Worm (Caenorhabditis elegans) whole organism, L2 larva: ENCODE data around the gene unc-36.

Experiments used
- C34F6.9 ChIP-seq: fragments of 150-350 bp; optimal IDR thresholded peaks from 2 replicates; lab custom pipeline; 2014; ENCODE audit warnings: missing biosample characterization, missing genetic modification characterization
- F13H6.1 ChIP-seq: sonication (generic microtip); optimal IDR thresholded peaks from 2 replicates; lab custom pipeline; 2016; ENCODE audit warnings: missing genetic modification characterization, missing compliant biosample characterization
- ZK546.5 ChIP-seq: sonication (generic microtip); optimal IDR thresholded peaks from 2 replicates; lab custom pipeline; 2017; ENCODE audit warnings: missing biosample characterization, missing genetic modification characterization
- alr-1 ChIP-seq: fragments of 150-350 bp; optimal IDR thresholded peaks from 2 replicates; lab custom pipeline; 2014; ENCODE audit warnings: missing biosample characterization, missing genetic modification characterization
- ama-1 ChIP-seq: fragments of 150-350 bp; optimal IDR thresholded peaks from 2 replicates; lab custom pipeline; 2018; ENCODE audit warnings: inconsistent platforms
- blmp-1 ChIP-seq: sonication (generic microtip); optimal IDR thresholded peaks from 2 replicates; lab custom pipeline; 2017; ENCODE audit warnings: missing genetic modification characterization, mild to moderate bottlenecking, missing compliant biosample characterization, antibody characterized with exemption, moderate library complexity; ENCODE audit not compliant: insufficient read depth
- ceh-16 ChIP-seq: fragments of 150-350 bp; optimal IDR thresholded peaks from 2 replicates; lab custom pipeline; 2014; ENCODE audit warnings: missing biosample characterization, missing genetic modification characterization
- elt-1 ChIP-seq: fragments of 150-350 bp; optimal IDR thresholded peaks from 2 replicates; lab custom pipeline; 2014; ENCODE audit warnings: missing biosample characterization, missing genetic modification characterization
- fos-1 ChIP-seq: fragments of 150-350 bp; optimal IDR thresholded peaks from 2 replicates; lab custom pipeline; 2014; ENCODE audit warnings: missing biosample characterization, missing genetic modification characterization
- gmeb-1 ChIP-seq: fragments of 150-350 bp; optimal IDR thresholded peaks from 2 replicates; lab custom pipeline; 2014; ENCODE audit warnings: missing biosample characterization, missing genetic modification characterization
- lin-13 ChIP-seq: fragments of 150-350 bp; optimal IDR thresholded peaks from 2 replicates; lab custom pipeline; 2014; ENCODE audit warnings: missing biosample characterization, missing genetic modification reagents, missing genetic modification characterization
- lin-39 ChIP-seq: fragments of 150-350 bp; optimal IDR thresholded peaks from 2 replicates; lab custom pipeline; 2014; ENCODE audit warnings: missing biosample characterization, missing genetic modification reagents, missing genetic modification characterization
- lsy-2 ChIP-seq, 2 experiments: fragments of 150-350 bp in 1 of 2; sonication (generic microtip) in 1 of 2; optimal IDR thresholded peaks; 2 replicates each; lab custom pipeline; 2014 to 2017; ENCODE audit warnings: missing biosample characterization in 2 of 2, missing genetic modification characterization in 2 of 2
- mab-5 ChIP-seq: fragments of 150-350 bp; optimal IDR thresholded peaks from 2 replicates; lab custom pipeline; 2014; ENCODE audit warnings: missing biosample characterization, missing genetic modification characterization
- mbf-1 ChIP-seq: sonication (generic microtip); optimal IDR thresholded peaks from 2 replicates; lab custom pipeline; 2017; ENCODE audit warnings: missing biosample characterization, missing genetic modification characterization
- mdl-1 ChIP-seq, 2 experiments: fragments of 150-350 bp in 1 of 2; sonication (generic microtip) in 1 of 2; optimal IDR thresholded peaks; 2 replicates each; lab custom pipeline; 2017; ENCODE audit warnings: missing biosample characterization in 2 of 2, missing genetic modification characterization in 2 of 2
- nhr-11 ChIP-seq: fragments of 150-350 bp; optimal IDR thresholded peaks from 2 replicates; lab custom pipeline; 2014; ENCODE audit warnings: missing biosample characterization, missing genetic modification characterization
- nhr-129 ChIP-seq: fragments of 150-350 bp; optimal IDR thresholded peaks from 2 replicates; lab custom pipeline; 2014; ENCODE audit warnings: missing biosample characterization, missing genetic modification characterization
- nhr-23 ChIP-seq: fragments of 150-350 bp; optimal IDR thresholded peaks from 2 replicates; lab custom pipeline; 2014; ENCODE audit warnings: missing biosample characterization, missing genetic modification reagents, missing genetic modification characterization
- nhr-237 ChIP-seq: fragments of 150-350 bp; optimal IDR thresholded peaks from 2 replicates; lab custom pipeline; 2014; ENCODE audit warnings: missing biosample characterization, missing genetic modification characterization
- nhr-25 ChIP-seq: fragments of 150-350 bp; sonication (generic microtip); optimal IDR thresholded peaks from 3 replicates; lab custom pipeline; 2014; ENCODE audit warnings: missing biosample characterization, missing genetic modification characterization
- peb-1 ChIP-seq: fragments of 150-350 bp; optimal IDR thresholded peaks from 2 replicates; lab custom pipeline; 2014; ENCODE audit warnings: missing biosample characterization, missing genetic modification characterization
- sem-4 ChIP-seq: fragments of 150-350 bp; optimal IDR thresholded peaks from 2 replicates; lab custom pipeline; 2014; ENCODE audit warnings: missing biosample characterization, missing genetic modification reagents, missing genetic modification characterization
- sma-3 ChIP-seq: sonication (generic microtip); optimal IDR thresholded peaks from 2 replicates; lab custom pipeline; 2016; ENCODE audit warnings: missing genetic modification reagents, missing genetic modification characterization, missing compliant biosample characterization
- sma-9 ChIP-seq, 2 experiments: fragments of 150-350 bp in 1 of 2; sonication (generic microtip) in 1 of 2; optimal IDR thresholded peaks; 2 replicates each; lab custom pipeline; 2014 to 2016; ENCODE audit warnings: missing genetic modification characterization in 2 of 2, mild to moderate bottlenecking in 1 of 2, missing biosample characterization in 1 of 2, missing compliant biosample characterization in 1 of 2, missing genetic modification reagents in 1 of 2, moderate library complexity in 1 of 2
- unc-55 ChIP-seq: fragments of 150-350 bp; sonication (generic microtip); optimal IDR thresholded peaks from 3 replicates; lab custom pipeline; 2014; ENCODE audit warnings: missing biosample characterization, missing genetic modification reagents, missing genetic modification characterization
- ztf-1 ChIP-seq: fragments of 200-800 bp; sonication (Bioruptor generic); conservative IDR thresholded peaks from 2 replicates; pipeline ENCODE4 v1.3.6; 2022; ENCODE audit warnings: missing genetic modification characterization, missing compliant biosample characterization

Gene unc-36

DNA sequence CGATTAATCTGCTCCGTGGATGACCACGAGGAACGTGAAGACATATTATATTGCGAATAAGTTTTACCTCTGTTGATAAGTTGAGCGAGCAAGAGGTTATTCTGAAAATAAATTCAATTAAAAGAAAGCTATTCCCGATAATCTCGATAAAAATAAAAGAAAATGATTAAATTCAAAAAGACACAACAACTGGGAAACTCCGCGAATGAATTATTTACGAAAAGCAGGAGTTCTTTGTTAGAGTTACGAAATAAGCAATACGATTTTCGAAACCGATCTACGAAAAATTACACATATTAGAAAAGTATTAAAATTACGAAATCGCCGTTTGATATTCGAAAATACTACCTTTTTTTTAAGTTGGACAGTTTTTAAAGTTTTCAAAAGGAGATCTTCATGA is 37.7 kb downstream of the unc-36 start, which contains the start of gene bath-42:
TSS of gene bath-42 (minus strand) at position 101 of the 400 bp plus-strand sequence.
- TF ChIP-seq elt-1 (tag; lab: Kevin White, UChicago) (no peak), unc-55 (peak; percentile 9)

DNA sequence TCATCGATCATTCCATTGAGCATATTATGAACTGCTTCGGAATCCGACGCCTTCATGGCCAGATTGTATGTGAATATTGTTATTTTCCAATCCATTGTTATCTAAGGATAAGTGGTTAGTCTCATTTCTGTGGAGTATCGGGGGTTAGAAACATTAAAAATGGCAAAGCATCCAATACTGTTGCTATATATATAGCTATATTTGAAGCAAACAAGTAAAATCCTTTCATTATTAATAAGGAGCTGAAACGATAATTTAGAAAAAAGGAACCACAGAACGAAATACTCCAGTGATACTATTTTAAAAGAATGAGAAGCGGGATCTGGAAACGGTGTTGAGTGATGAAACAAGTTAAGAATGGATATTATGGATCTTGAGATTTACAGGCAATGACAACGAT is 39.8 kb downstream of the unc-36 start, which contains the start of gene inpp-5K:
TSS of gene inpp-5K (minus strand) at position 101 of the 400 bp plus-strand sequence.
- TF ChIP-seq sem-4 (no peak), mdl-1 (tag; optimal IDR thresholded peaks at IDR 0.05; lab: Kevin White, UChicago) (no peak), C34F6.9 (tag; lab: Kevin White, UChicago) (no peak), peb-1 (tag; lab: Kevin White, UChicago) (no peak), unc-55 (no peak), ama-1 (lab: Kevin White, UChicago) (no peak)

DNA sequence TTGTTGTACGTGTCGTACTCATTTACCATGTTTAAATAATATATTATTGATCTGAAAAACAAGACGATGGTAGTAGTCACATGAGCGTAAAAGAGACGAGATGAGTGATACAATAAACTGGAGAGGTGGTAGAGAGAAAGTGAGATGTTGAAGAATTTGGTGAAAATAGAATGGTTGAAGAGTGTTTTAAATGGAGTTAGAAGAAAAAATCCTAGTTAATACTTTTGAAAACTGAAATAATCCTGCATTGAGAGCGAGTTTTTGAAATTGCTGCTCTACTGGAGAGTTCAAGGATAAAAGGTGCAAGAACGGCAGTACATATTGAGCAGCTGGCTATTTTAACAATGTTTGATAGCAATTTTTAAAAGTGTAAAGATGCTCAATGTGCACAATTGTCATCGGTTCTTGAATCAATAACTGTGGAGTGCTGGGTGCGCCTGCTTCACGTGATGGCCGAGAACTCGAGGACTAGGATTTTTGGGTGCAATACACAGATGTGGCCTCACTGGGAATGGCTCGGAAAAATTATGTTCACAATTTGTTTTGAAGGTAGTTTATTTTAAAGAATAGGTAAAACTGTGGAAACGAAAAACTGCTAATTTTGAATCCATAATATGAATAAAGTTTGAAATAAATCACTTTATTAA is 42.8 kb downstream of the unc-36 start, which contains the start of gene atg-13:
TSS of gene atg-13 (minus strand) at position 51 of the 647 bp plus-strand sequence.
- no peak for TF ChIP-seq blmp-1 (tag; lab: Kevin White, UChicago)
- TF ChIP-seq sma-3 (GFP tag; lab: Kevin White, UChicago), result no peak
- TF ChIP-seq gmeb-1 (tag; lab: Kevin White, UChicago), result peak; percentile 8
- peak; percentile 1 for TF ChIP-seq fos-1 (tag; lab: Kevin White, UChicago)
- peak in 1 of 2 experiments; percentile 34 for TF ChIP-seq lsy-2 (tag; optimal IDR thresholded peaks at IDR 0.05; lab: Kevin White, UChicago)
- TF ChIP-seq nhr-129 (tag; lab: Kevin White, UChicago), result peak; percentile 17

DNA sequence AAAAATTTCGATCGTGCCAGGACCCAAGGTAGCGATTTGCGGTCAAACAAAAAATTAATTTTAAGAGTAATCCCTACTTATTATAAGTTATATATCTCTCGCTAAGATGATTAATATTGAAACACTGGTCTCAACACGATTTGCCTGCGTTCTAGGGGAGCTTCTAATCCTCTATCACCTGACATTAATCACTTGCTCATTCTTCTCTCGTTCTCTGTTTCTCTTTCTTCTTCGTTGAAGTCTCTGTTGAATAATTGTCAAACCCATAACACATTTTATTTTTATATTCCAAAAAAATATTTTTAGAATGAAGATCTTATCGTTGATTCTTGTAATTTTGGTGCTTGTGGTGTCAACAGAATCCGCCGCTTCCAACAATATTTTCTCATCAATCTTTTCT is 45.9 kb downstream of the unc-36 start, which contains the start of gene D2007.1:
TSS of gene D2007.1 (plus strand) at position 301 of the 400 bp plus-strand sequence.
- TF ChIP-seq C34F6.9 (tag; lab: Kevin White, UChicago) (peak; percentile 32), ZK546.5 (tag; lab: Kevin White, UChicago) (no peak), lsy-2 (tag; optimal IDR thresholded peaks at IDR 0.05; lab: Kevin White, UChicago) (peak in 1 of 2 experiments; percentile 1)

DNA sequence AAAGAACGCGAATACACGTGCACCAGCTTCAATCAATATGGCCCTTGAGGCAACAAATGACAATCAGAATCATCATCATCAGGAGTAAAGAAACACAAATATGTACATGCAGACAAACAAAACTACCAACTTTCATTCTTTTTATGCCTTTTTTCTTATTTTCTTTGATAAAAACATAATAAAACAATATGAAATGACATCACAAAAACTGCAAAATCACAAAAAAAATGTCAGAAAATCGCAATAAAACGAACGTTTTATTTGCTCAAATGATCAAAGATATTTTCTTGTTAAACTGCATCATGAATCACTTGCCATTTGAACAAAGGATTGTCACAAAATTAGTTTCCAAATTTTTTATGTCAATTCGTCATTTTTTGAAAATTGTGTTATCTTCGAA is 46.6 kb downstream of the unc-36 start:
- no peak for TF ChIP-seq sem-4
- TF ChIP-seq ceh-16 (tag; lab: Kevin White, UChicago), result no peak
- no peak for TF ChIP-seq sma-9 (GFP tag; optimal IDR thresholded peaks at IDR 0.05; lab: Kevin White, UChicago)
- TF ChIP-seq sma-9 (tag; optimal IDR thresholded peaks at IDR 0.05; lab: Kevin White, UChicago), result no peak
- no peak for TF ChIP-seq nhr-11 (tag; lab: Kevin White, UChicago)
- no peak for TF ChIP-seq mbf-1 (tag; lab: Kevin White, UChicago)
- TF ChIP-seq fos-1 (tag; lab: Kevin White, UChicago), result peak; percentile 16
- TF ChIP-seq alr-1 (tag; lab: Kevin White, UChicago), result no peak

DNA sequence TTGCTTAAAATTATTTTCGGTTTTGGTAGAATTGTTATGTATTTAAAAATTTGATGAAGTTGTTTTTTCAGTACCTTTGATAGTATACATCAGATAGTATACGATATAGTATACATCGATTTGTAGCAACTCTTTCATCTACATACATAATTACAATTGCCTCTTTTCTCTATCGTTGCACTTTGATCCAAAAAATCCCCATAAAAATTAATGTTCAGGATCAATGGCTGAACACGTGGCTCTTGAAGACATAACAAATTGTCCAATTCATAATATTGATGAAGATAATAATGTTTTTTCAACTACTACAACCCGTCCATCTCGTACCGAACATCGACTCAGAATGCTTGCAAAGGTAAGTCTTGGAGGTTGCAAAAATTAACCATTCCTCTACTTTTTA is 52.3 kb downstream of the unc-36 start, which contains the start of gene D2007.2:
TSS of gene D2007.2 (plus strand) at position 213 of the 400 bp plus-strand sequence.
- TF ChIP-seq C34F6.9 (tag; lab: Kevin White, UChicago), result no peak
- no peak for TF ChIP-seq lin-13
- TF ChIP-seq nhr-23 (tag; lab: Kevin White, UChicago), result no peak
- no peak for TF ChIP-seq alr-1 (tag; lab: Kevin White, UChicago)
- no peak for TF ChIP-seq mdl-1 (tag; optimal IDR thresholded peaks at IDR 0.05; lab: Kevin White, UChicago)
- no peak for TF ChIP-seq F13H6.1 (tag; lab: Kevin White, UChicago)
- no peak for TF ChIP-seq nhr-237 (tag; lab: Kevin White, UChicago)
- no peak for TF ChIP-seq nhr-25 (tag; lab: Kevin White, UChicago)
- TF ChIP-seq ztf-1 (GFP tag; lab: Robert Waterston, UW), result no peak
- no peak for TF ChIP-seq mab-5
- no peak for TF ChIP-seq mbf-1 (tag; lab: Kevin White, UChicago)
- TF ChIP-seq sem-4, result no peak
- TF ChIP-seq unc-55, result no peak
- no peak for TF ChIP-seq ZK546.5 (tag; lab: Kevin White, UChicago)

DNA sequence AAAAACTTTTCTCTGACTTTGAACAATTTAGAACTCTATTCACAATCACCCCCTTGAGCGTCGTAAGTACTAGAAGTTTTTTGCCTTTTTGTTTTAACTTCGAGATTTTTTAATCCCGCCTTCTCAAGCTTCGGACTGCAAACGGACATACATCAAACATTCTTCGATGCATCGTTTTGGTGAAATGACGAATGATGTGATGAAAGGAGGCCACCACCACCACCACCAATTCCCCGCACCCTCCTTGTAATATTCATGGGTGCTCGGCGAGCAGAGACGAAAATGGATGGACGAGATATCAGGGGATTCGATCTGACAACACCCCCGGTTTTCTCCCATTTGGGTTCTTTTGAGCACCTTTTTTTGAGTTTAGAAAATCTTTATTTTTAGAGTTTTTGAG is 55.0 kb downstream of the unc-36 start:
- no peak for TF ChIP-seq lin-39 (tag; lab: Kevin White, UChicago)
- peak; percentile 46 for TF ChIP-seq unc-55
